Fruit fly (Drosophila melanogaster) whole organism, prepupa: ENCODE data around the gene firl.

ENCODE experiments used
- CG10631 ChIP-seq: fragments of 200-800 bp; sonication (Bioruptor generic); optimal IDR thresholded peaks from 2 replicates; lab custom pipeline; 2016; ENCODE audit warnings: missing biosample characterization, missing genetic modification characterization
- CG34406 ChIP-seq: fragments of 200-800 bp; sonication (Bioruptor generic); optimal IDR thresholded peaks from 3 replicates; lab custom pipeline; 2016; ENCODE audit warnings: missing biosample characterization, missing genetic modification characterization
- CG4318 ChIP-seq: fragments of 200-800 bp; sonication (Bioruptor generic); optimal IDR thresholded peaks from 3 replicates; lab custom pipeline; 2017; ENCODE audit warnings: missing biosample characterization, mild to moderate bottlenecking, missing genetic modification characterization
- CG9139 ChIP-seq: fragments of 200-800 bp; sonication (Bioruptor generic); optimal IDR thresholded peaks from 3 replicates; lab custom pipeline; 2017; ENCODE audit warnings: missing biosample characterization, mild to moderate bottlenecking, missing genetic modification characterization
- Sox15 ChIP-seq: fragments of 200-800 bp; sonication (Bioruptor generic); optimal IDR thresholded peaks from 3 replicates; lab custom pipeline; 2016; ENCODE audit warnings: missing biosample characterization, missing genetic modification characterization
- fd85E ChIP-seq: fragments of 200-800 bp; sonication (Bioruptor generic); optimal IDR thresholded peaks from 3 replicates; lab custom pipeline; 2016; ENCODE audit warnings: missing biosample characterization, missing genetic modification characterization

DNA sequence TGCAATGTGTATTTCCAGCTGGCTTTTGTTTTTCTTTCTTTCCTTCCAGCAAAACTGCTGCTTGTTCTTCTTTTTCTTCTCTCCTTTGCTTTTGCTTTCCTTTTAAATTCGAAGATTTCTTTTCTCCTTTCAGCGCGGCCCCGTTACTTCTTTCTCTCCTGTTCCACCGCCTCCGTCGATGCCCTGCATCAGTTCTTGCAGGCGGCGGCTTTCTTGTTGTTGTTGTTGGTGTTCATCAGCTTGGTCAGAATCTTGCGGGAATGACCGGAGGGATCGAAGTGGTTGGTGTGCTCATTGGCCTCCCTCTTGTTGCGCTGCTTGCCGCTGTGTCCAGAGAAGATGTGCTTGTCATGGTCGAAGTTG, 21.0 kb downstream of the firl start:
- TF ChIP-seq fd85E (GFP tag; lab: Kevin White, UChicago) = no peak
- TF ChIP-seq CG34406 (GFP tag; lab: Kevin White, UChicago) = no peak
- no peak for TF ChIP-seq CG4318 (GFP tag; lab: Kevin White, UChicago)
- TF ChIP-seq Sox15 = no peak
- no peak for TF ChIP-seq CG10631 (GFP tag; lab: Kevin White, UChicago)
- no peak for TF ChIP-seq CG9139
